Fruit fly (Drosophila melanogaster) whole organism, pupa: ENCODE measurements around the gene CG14362.

Source experiments
- CG14655 ChIP-seq: fragments of 200-800 bp; sonication (Bioruptor generic); optimal IDR thresholded peaks from 3 replicates; lab custom pipeline; 2017; ENCODE audit warnings: mild to moderate bottlenecking, missing biosample characterization, missing genetic modification reagents, missing genetic modification characterization
- CG17806 ChIP-seq: fragments of 200-800 bp; sonication (Bioruptor generic); optimal IDR thresholded peaks from 2 replicates; lab custom pipeline; 2018; ENCODE audit warnings: missing biosample characterization, mild to moderate bottlenecking, missing genetic modification characterization, moderate library complexity
- CG8301 ChIP-seq: fragments of 200-800 bp; sonication (Bioruptor generic); optimal IDR thresholded peaks from 2 replicates; lab custom pipeline; 2018; ENCODE audit warnings: missing biosample characterization, mild to moderate bottlenecking, missing genetic modification characterization
- Ets98B ChIP-seq: fragments of 200-800 bp; sonication (Bioruptor generic); IDR thresholded peaks from 2 replicates; pipeline ENCODE4 v1.3.6; 2022; ENCODE audit warnings: missing biosample characterization, missing genetic modification characterization
- fd96Ca ChIP-seq: fragments of 200-800 bp; sonication (Bioruptor generic); IDR thresholded peaks from 3 replicates; pipeline ENCODE4 v1.3.6; 2022; ENCODE audit warnings: missing biosample characterization, missing genetic modification characterization
- gl ChIP-seq: fragments of 200-800 bp; sonication (Bioruptor generic); optimal IDR thresholded peaks from 2 replicates; lab custom pipeline; 2018; ENCODE audit warnings: missing biosample characterization, mild to moderate bottlenecking, missing genetic modification characterization
- rn ChIP-seq: fragments of 200-800 bp; sonication (Bioruptor generic); IDR thresholded peaks from 2 replicates; pipeline ENCODE4 v1.3.6; 2022; ENCODE audit warnings: missing biosample characterization, missing genetic modification characterization

DNA sequence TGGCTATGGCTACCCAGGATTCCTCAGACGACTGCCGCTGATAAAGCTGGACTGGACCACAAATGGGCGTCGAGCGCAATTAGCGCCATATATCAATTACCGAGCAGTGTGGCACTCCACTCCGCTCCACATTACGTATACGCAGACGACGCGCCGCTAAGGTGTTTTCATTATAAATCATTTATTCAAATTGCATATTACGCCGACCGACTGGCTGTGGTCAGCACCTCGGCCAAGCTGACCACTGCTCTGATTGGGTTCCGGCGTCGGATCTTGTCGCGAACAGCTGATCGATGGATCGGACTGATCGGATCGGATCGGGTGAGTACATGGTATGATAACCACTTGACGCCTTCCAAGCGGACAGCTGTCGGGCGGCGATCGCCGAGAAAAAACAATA, 22.3 kb downstream of the CG14362 start:
- TF ChIP-seq rn (GFP tag; lab: Robert Waterston, UW) = no peak
- TF ChIP-seq Ets98B (GFP tag; lab: Robert Waterston, UW) = no peak
- no peak for TF ChIP-seq gl (tag; lab: Kevin White, UChicago)
- TF ChIP-seq CG14655 = no peak
- no peak for TF ChIP-seq CG17806 (tag; lab: Kevin White, UChicago)
- no peak for TF ChIP-seq fd96Ca (GFP tag; lab: Robert Waterston, UW)
- TF ChIP-seq CG8301 (tag; lab: Kevin White, UChicago) = no peak
